Fruit fly (Drosophila melanogaster): ENCODE measurements around the gene Cfp1.

dm6 chrX:9319140-9319539, 46.4 kb upstream of the Cfp1 start, which contains the start of the genes c12.1 and c12.2:
- TF ChIP-seq Gug (GFP tag; IDR thresholded peaks at IDR 0.05) (no peak), CG4318 (GFP tag; optimal IDR thresholded peaks at IDR 0.05) (no peak), esn (GFP tag; optimal IDR thresholded peaks at IDR 0.05) (no peak), CG3032 (tag; optimal IDR thresholded peaks at IDR 0.05) (no peak), Ets21C (GFP tag; optimal IDR thresholded peaks at IDR 0.05) (no peak), CG7368 (GFP tag; optimal IDR thresholded peaks at IDR 0.05) (no peak)

All from whole organism, prepupa.